Fruit fly (Drosophila melanogaster) whole organism, adult: ENCODE data around the gene CG18179.

ENCODE experiments used
- CG12768 ChIP-seq: fragments of 200-800 bp; sonication (Bioruptor generic); optimal IDR thresholded peaks from 2 replicates; lab custom pipeline; 2017; ENCODE audit warnings: missing biosample characterization, missing genetic modification characterization, mild to moderate bottlenecking, moderate library complexity, missing genetic modification reagents
- CG14711 ChIP-seq: fragments of 200-800 bp; sonication (Bioruptor generic); optimal IDR thresholded peaks from 2 replicates; lab custom pipeline; 2018; ENCODE audit warnings: missing biosample characterization, mild to moderate bottlenecking, missing genetic modification characterization, moderate library complexity
- CG1620 ChIP-seq: fragments of 200-800 bp; sonication (Bioruptor generic); optimal IDR thresholded peaks from 2 replicates; lab custom pipeline; 2016; ENCODE audit warnings: missing biosample characterization, missing genetic modification characterization
- CG33017 ChIP-seq: fragments of 200-800 bp; sonication (Bioruptor generic); optimal IDR thresholded peaks from 2 replicates; lab custom pipeline; 2018; ENCODE audit warnings: missing biosample characterization, mild to moderate bottlenecking, missing genetic modification characterization, moderate library complexity
- CG5204 ChIP-seq: fragments of 200-800 bp; sonication (Bioruptor generic); optimal IDR thresholded peaks from 2 replicates; lab custom pipeline; 2016; ENCODE audit warnings: missing biosample characterization, missing genetic modification characterization
- CG7045 ChIP-seq: fragments of 200-800 bp; sonication (Bioruptor generic); optimal IDR thresholded peaks from 2 replicates; lab custom pipeline; 2017; ENCODE audit warnings: missing biosample characterization, mild to moderate bottlenecking, missing genetic modification characterization
- Clk ChIP-seq: fragments of 200-800 bp; sonication (Bioruptor generic); optimal IDR thresholded peaks from 2 replicates; lab custom pipeline; 2017; ENCODE audit warnings: missing biosample characterization, missing genetic modification characterization
- bab1 ChIP-seq: fragments of 200-800 bp; sonication (Bioruptor generic); optimal IDR thresholded peaks from 3 replicates; lab custom pipeline; 2019; ENCODE audit warnings: missing biosample characterization, mild to moderate bottlenecking, missing genetic modification characterization, moderate library complexity
- cic ChIP-seq: fragments of 200-800 bp; sonication (Bioruptor generic); optimal IDR thresholded peaks from 2 replicates; lab custom pipeline; 2017; ENCODE audit warnings: missing biosample characterization, mild to moderate bottlenecking, missing genetic modification characterization, moderate library complexity
- cnc ChIP-seq, 2 experiments: fragments of >200 bp; optimal IDR thresholded peaks; 2 replicates each; lab custom pipeline; 2017
- kay ChIP-seq: fragments of 200-800 bp; sonication (Bioruptor generic); peaks from one replicate; lab custom pipeline; 2016; ENCODE audit warnings: missing biosample characterization, missing genetic modification characterization, borderline replicate concordance
- ovo ChIP-seq: fragments of 200-800 bp; sonication (Bioruptor generic); optimal IDR thresholded peaks from 2 replicates; lab custom pipeline; 2016; ENCODE audit warnings: missing biosample characterization, missing genetic modification characterization
- pad ChIP-seq: fragments of 200-800 bp; sonication (Bioruptor generic); optimal IDR thresholded peaks from 3 replicates; lab custom pipeline; 2017; ENCODE audit warnings: missing biosample characterization, missing genetic modification characterization, mild to moderate bottlenecking, moderate library complexity, missing genetic modification reagents
- tj ChIP-seq: fragments of 200-800 bp; sonication (Bioruptor generic); optimal IDR thresholded peaks from 3 replicates; lab custom pipeline; 2017; ENCODE audit warnings: missing biosample characterization, mild to moderate bottlenecking, missing genetic modification characterization, moderate library complexity
- toe ChIP-seq: fragments of 200-800 bp; sonication (Bioruptor generic); optimal IDR thresholded peaks from 2 replicates; lab custom pipeline; 2016; ENCODE audit warnings: missing biosample characterization, missing genetic modification characterization

CG18179 gene

DNA sequence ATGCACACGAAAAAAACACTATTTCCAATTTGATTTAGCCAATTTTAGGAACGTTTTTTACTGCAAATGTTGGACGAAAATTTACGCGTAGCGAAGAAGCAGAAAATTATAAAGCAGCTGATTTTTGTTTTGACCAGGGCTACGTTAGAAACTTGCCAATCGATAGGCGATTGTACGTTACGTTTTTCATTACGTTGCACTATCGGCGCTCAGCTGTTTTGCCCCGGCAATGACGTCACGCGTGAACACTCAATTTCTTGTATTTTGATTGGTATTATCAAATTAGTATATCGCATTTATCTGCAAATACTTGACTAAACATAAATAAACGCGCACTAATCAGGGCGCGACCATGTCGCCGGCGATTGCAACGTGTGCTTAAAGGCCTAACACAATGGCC lies 39.9 kb downstream of the CG18179 start, which contains the start of the genes fry and CG16717:
Gene fry, minus strand, starts transcription at position 110 of the 400 bp plus-strand sequence.
Gene CG16717, plus strand, starts transcription at position 208 of the 400 bp plus-strand sequence.
- TF ChIP-seq tj (GFP tag; lab: Kevin White, UChicago) (peak; percentile 60), cic (peak; percentile 32), bab1 (peak; percentile 27), cnc (optimal IDR thresholded peaks at IDR 0.05; lab: Kevin White, UChicago) (no peak)

DNA sequence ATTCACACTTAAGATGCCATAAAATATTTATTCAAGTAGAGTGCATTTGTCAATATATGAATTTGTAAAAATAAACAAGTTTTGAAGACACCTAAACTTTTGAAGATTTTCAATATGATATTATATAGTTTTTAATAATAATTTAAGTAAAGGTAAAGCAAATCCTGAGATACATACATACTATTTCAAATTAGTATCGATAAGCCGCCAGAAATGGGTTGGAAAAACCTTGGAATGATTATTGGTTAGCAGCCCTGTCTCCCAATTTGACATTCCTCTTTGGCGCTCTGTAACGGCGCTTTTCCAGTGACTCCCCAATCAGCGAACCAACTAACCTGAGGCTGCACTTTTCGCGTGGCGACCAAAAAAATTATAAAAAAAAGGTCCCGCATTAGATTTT lies 41.9 kb downstream of the CG18179 start, which contains the start of gene alphaTub67C:
Gene alphaTub67C, plus strand, starts transcription at position 301 of the 400 bp plus-strand sequence.
- TF ChIP-seq CG33017 = no peak
- peak; percentile 37 for TF ChIP-seq ovo (GFP tag; lab: Kevin White, UChicago)
- TF ChIP-seq pad (GFP tag; lab: Kevin White, UChicago) = peak; percentile 88

- TF ChIP-seq CG5204 (GFP tag; lab: Kevin White, UChicago) = no peak
- no peak for TF ChIP-seq Clk
- TF ChIP-seq cic = no peak
- no peak for TF ChIP-seq CG7045
- TF ChIP-seq bab1 = no peak
- no peak for TF ChIP-seq CG14711 (tag; lab: Kevin White, UChicago)
- no peak for TF ChIP-seq CG12768 (GFP tag; lab: Kevin White, UChicago)
- no peak for TF ChIP-seq ovo (GFP tag; lab: Kevin White, UChicago)
- no peak for TF ChIP-seq CG1620
- no peak for TF ChIP-seq pad (GFP tag; lab: Kevin White, UChicago)
Observed at dm6 chr3L:9684871-9685270, 45.8 kb downstream of the CG18179 start, which contains the start of gene CG16719. Gene CG16719, plus strand, starts transcription at chr3L:9685171.

DNA sequence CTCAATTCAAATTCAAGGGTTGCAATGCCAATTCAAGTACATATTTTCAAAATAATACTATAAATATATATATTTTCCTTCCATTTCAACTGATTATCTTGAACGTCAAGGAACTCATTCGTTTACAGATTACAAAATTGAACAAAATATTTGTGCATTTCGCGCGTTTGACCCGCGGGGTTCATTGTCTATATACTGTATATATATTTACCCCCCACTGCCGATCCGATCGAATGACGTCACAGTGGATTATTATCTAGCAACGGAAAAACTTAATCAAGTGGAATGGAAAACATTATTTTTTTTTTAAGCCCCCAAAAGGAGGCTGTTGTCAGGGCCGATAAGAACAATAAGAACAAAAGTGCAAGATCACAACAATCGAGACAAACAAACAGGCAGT lies 48.5 kb downstream of the CG18179 start:
- no peak for TF ChIP-seq toe (GFP tag; lab: Kevin White, UChicago)
- TF ChIP-seq bab1 = no peak
- TF ChIP-seq cnc (optimal IDR thresholded peaks at IDR 0.05; lab: Kevin White, UChicago) = no peak
- no peak for TF ChIP-seq pad (GFP tag; lab: Kevin White, UChicago)
- TF ChIP-seq cic = peak; percentile 24
- peak; percentile 86 for TF ChIP-seq kay

- TF ChIP-seq kay (peak; percentile 97), pad (GFP tag; lab: Kevin White, UChicago) (no peak), CG14711 (tag; lab: Kevin White, UChicago) (no peak), toe (GFP tag; lab: Kevin White, UChicago) (no peak)
Observed at dm6 chr3L:9688674-9689073, 49.6 kb downstream of the CG18179 start.
